Fruit fly (Drosophila melanogaster): ENCODE data around the gene cDIP.

Gene cDIP

dm6 chr3R:21184373-21185132, 23.7 kb upstream of the cDIP start (continued):
- peak; percentile 67 for TF ChIP-seq mam (GFP tag; optimal IDR thresholded peaks at IDR 0.05)
- peak in 1 of 2 experiments; percentile 93 for TF ChIP-seq Eip74EF (GFP tag; optimal IDR thresholded peaks at IDR 0.05)
- TF ChIP-seq danr (GFP tag; IDR thresholded peaks at IDR 0.05), result 0 out of 2 replicates have a peak, but pooled peaks have one; percentile 41
- peak; percentile 35 for TF ChIP-seq CG2202 (tag; optimal IDR thresholded peaks at IDR 0.05)
- peak; percentile 72 for TF ChIP-seq Antp (GFP tag; optimal IDR thresholded peaks at IDR 0.05)
- TF ChIP-seq her (GFP tag; optimal IDR thresholded peaks at IDR 0.05), result peak; percentile 62
- TF ChIP-seq BtbVII (GFP tag; optimal IDR thresholded peaks at IDR 0.05), result peak; percentile 64
- peak; percentile 80 for TF ChIP-seq CG8089 (GFP tag; optimal IDR thresholded peaks at IDR 0.05)
- peak; percentile 47 for TF ChIP-seq CG6683 (GFP tag; optimal IDR thresholded peaks at IDR 0.05)
- TF ChIP-seq sug (tag; optimal IDR thresholded peaks at IDR 0.05), result peak; percentile 68
- TF ChIP-seq CG34224 (GFP tag; IDR thresholded peaks at IDR 0.05; ENCODE audit: partially characterized antibody), result no peak
- no peak for TF ChIP-seq oc (tag; optimal IDR thresholded peaks at IDR 0.05)
- peak; percentile 83 for TF ChIP-seq CG15514 (GFP tag; optimal IDR thresholded peaks at IDR 0.05)
- TF ChIP-seq lmd (GFP tag; IDR thresholded peaks at IDR 0.05), result peak; percentile 73
- peak; percentile 54 for TF ChIP-seq CG4328 (GFP tag; optimal IDR thresholded peaks at IDR 0.05)
- TF ChIP-seq CoRest (tag; optimal IDR thresholded peaks at IDR 0.05), result peak; percentile 80
- TF ChIP-seq CG7987 (GFP tag; optimal IDR thresholded peaks at IDR 0.05), result peak; percentile 83
- no peak for TF ChIP-seq usp (GFP tag; optimal IDR thresholded peaks at IDR 0.05)
- TF ChIP-seq CG10462 (GFP tag; optimal IDR thresholded peaks at IDR 0.05), result no peak
- TF ChIP-seq kni (GFP tag; optimal IDR thresholded peaks at IDR 0.05), result peak; percentile 28
- peak; percentile 55 for TF ChIP-seq fd96Cb (tag; optimal IDR thresholded peaks at IDR 0.05)
- no peak for TF ChIP-seq CG6175 (GFP tag; IDR thresholded peaks at IDR 0.05)
- TF ChIP-seq CG11456 (GFP tag; IDR thresholded peaks at IDR 0.05), result peak; percentile 92
- TF ChIP-seq wdn (GFP tag; IDR thresholded peaks at IDR 0.05), result peak; percentile 58
- peak; percentile 95 for TF ChIP-seq Lpt (GFP tag; optimal IDR thresholded peaks at IDR 0.05)
- 0 out of 3 replicates have a peak, but pooled peaks have one; percentile 43 for TF ChIP-seq sr (GFP tag; IDR thresholded peaks at IDR 0.05)
- peak; percentile 63 for TF ChIP-seq Dip3 (GFP tag; optimal IDR thresholded peaks at IDR 0.05)
- TF ChIP-seq Six4 (GFP tag; optimal IDR thresholded peaks at IDR 0.05), result peak; percentile 42
- TF ChIP-seq sc (optimal IDR thresholded peaks at IDR 0.05), result no peak
- peak; percentile 50 for TF ChIP-seq sc (GFP tag; optimal IDR thresholded peaks at IDR 0.05)
- no peak for TF ChIP-seq vnd (GFP tag; IDR thresholded peaks at IDR 0.05; ENCODE audit: partially characterized antibody)
- peak; percentile 70; the same call in 2 of the 3 replicates for TF ChIP-seq ase (GFP tag; IDR thresholded peaks at IDR 0.05)
- peak; percentile 53 for TF ChIP-seq CG12236 (GFP tag; optimal IDR thresholded peaks at IDR 0.05)
- TF ChIP-seq E2f2 (GFP tag; IDR thresholded peaks at IDR 0.05), result peak; percentile 96
- TF ChIP-seq CG10565 (GFP tag; optimal IDR thresholded peaks at IDR 0.05), result peak; percentile 64
- peak; percentile 1 for TF ChIP-seq CG18599 (GFP tag; optimal IDR thresholded peaks at IDR 0.05)
- TF ChIP-seq Sox102F (GFP tag; optimal IDR thresholded peaks at IDR 0.05), result peak; percentile 74
- 0 out of 2 replicates have a peak, but pooled peaks have one; percentile 22 for TF ChIP-seq CG11696 (GFP tag; IDR thresholded peaks at IDR 0.05)
- peak; percentile 23 for TF ChIP-seq tup (GFP tag; optimal IDR thresholded peaks at IDR 0.05)
- no peak for TF ChIP-seq CG9797 (GFP tag; optimal IDR thresholded peaks at IDR 0.05)
- TF ChIP-seq knrl (GFP tag; IDR thresholded peaks at IDR 0.05; ENCODE audit: partially characterized antibody), result peak; percentile 70; the same call in 1 of the 3 replicates
- peak; percentile 67 for TF ChIP-seq CG12071 (GFP tag; optimal IDR thresholded peaks at IDR 0.05)
- 0 out of 2 replicates have a peak, but pooled peaks have one; percentile 39 for TF ChIP-seq Awh (GFP tag; IDR thresholded peaks at IDR 0.05)
- peak; percentile 63; the same call in 1 of the 2 replicates for TF ChIP-seq CG11085 (GFP tag; IDR thresholded peaks at IDR 0.05)
- no peak for TF ChIP-seq Poxn (GFP tag; IDR thresholded peaks at IDR 0.05)
- TF ChIP-seq CG13287 (GFP tag; IDR thresholded peaks at IDR 0.05; ENCODE audit: partially characterized antibody), result peak; percentile 41; the same call in 1 of the 2 replicates
- no peak for TF ChIP-seq cg (GFP tag; optimal IDR thresholded peaks at IDR 0.05)
- TF ChIP-seq chif (GFP tag; optimal IDR thresholded peaks at IDR 0.05), result peak; percentile 59 to 80

All from whole organism, embryonic.